Fruit fly (Drosophila melanogaster) whole organism, wandering third instar larva: ENCODE results near the gene dpr19.

Experiments
- Dfd ChIP-seq: fragments of >200 bp; optimal IDR thresholded peaks from 2 replicates; lab custom pipeline; 2017; ENCODE audit warnings: missing biosample characterization, missing genetic modification characterization
- foxo ChIP-seq, 2 experiments: fragments of 200-800 bp; sonication (Bioruptor generic); optimal IDR thresholded peaks; 2 replicates in 1 of 2; 3 replicates in 1 of 2; lab custom pipeline; 2016 to 2017; ENCODE audit warnings: missing biosample characterization in 2 of 2, missing genetic modification characterization in 2 of 2
- h ChIP-seq: fragments of 200-800 bp; sonication (Bioruptor generic); optimal IDR thresholded peaks from 3 replicates; lab custom pipeline; 2016; ENCODE audit warnings: missing biosample characterization, mild to moderate bottlenecking, missing genetic modification characterization

dm6 chr2L:10376276-10376675 lies 308 bp downstream of the dpr19 start:
- TF ChIP-seq h (GFP tag; lab: Kevin White, UChicago), result no peak
- TF ChIP-seq Dfd, result no peak
- TF ChIP-seq foxo (GFP tag; optimal IDR thresholded peaks at IDR 0.05; lab: Kevin White, UChicago), result no peak
